Worm (Caenorhabditis elegans) whole organism, midembryonic: Measurements from ENCODE around the gene dagl-2.

Experiments used
- T22C8.4 ChIP-seq: fragments of 200-800 bp; sonication (Bioruptor generic); IDR thresholded peaks from 2 replicates; pipeline ENCODE4 v1.3.6; 2022; ENCODE audit warnings: missing genetic modification characterization, missing compliant biosample characterization
- cog-1 ChIP-seq: sonication (generic microtip); optimal IDR thresholded peaks from 2 replicates; lab custom pipeline; 2016; ENCODE audit warnings: missing genetic modification characterization, missing compliant biosample characterization
- flt-1 ChIP-seq: fragments of 200-800 bp; sonication (Bioruptor generic); IDR thresholded peaks from 2 replicates; pipeline ENCODE4 v1.3.6; 2022; ENCODE audit warnings: missing genetic modification characterization, missing compliant biosample characterization
- klf-2 ChIP-seq: fragments of 200-800 bp; sonication (Bioruptor generic); conservative IDR thresholded peaks from 2 replicates; pipeline ENCODE4 v1.3.6; 2022; ENCODE audit warnings: missing genetic modification reagents, missing genetic modification characterization, missing compliant biosample characterization
- med-1 ChIP-seq: sonication (generic microtip); optimal IDR thresholded peaks from 2 replicates; lab custom pipeline; 2017; ENCODE audit warnings: missing genetic modification characterization, mild to moderate bottlenecking, missing compliant biosample characterization, antibody characterized with exemption, missing genetic modification reagents; ENCODE audit not compliant: insufficient read depth
- ref-1 ChIP-seq: fragments of 200-800 bp; sonication (Bioruptor generic); conservative IDR thresholded peaks from 2 replicates; pipeline ENCODE4 v1.3.6; 2022; ENCODE audit warnings: missing genetic modification reagents, missing genetic modification characterization, missing compliant biosample characterization
- tab-1 ChIP-seq: fragments of 200-800 bp; sonication (Bioruptor generic); IDR thresholded peaks from 2 replicates; pipeline ENCODE4 v1.3.6; 2022; ENCODE audit warnings: missing genetic modification characterization, missing compliant biosample characterization
- ztf-23 ChIP-seq: fragments of 200-800 bp; sonication (Bioruptor generic); IDR thresholded peaks from 2 replicates; pipeline ENCODE4 v1.3.6; 2022; ENCODE audit warnings: missing genetic modification reagents, missing genetic modification characterization, missing compliant biosample characterization
- ztf-29 ChIP-seq: fragments of 200-800 bp; sonication (Bioruptor generic); IDR thresholded peaks from 2 replicates; pipeline ENCODE4 v1.3.6; 2022; ENCODE audit warnings: missing genetic modification reagents, missing genetic modification characterization, missing compliant biosample characterization

dagl-2 gene

DNA sequence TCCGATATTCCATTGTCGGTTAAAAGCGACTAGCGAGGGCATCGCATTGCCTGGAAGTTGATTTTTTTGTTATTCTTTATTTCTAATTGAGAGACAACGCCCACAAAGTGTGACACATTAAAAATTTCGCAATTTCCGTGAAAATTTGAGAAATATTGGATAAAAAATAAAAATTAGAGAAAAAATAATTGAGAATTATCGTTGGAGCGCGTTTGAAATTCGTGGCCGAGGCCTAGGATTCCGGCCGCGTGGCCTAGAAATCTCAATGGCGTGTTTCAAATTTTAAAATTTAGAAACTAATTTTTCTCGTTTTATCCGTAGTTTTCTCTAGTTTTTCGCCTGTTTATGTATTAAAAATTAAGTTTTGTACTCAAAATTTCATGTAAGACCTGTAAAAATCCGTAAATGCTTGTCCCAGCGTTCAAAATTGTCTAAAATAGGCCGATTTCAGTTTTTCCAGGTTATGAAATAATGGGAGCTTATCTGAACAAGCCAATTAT lies at the start of gene dagl-2, which contains the start of gene ppm-1.G:
Gene dagl-2 (minus strand): TSS at position 52 of the 500 bp plus-strand sequence.
Gene ppm-1.G (plus strand): TSS at position 450 of the 500 bp plus-strand sequence.
- TF ChIP-seq cog-1 = peak; percentile 33
- TF ChIP-seq flt-1 (GFP tag; lab: Robert Waterston, UW) = no peak; the same call in 1 of the 2 replicates
- no peak for TF ChIP-seq klf-2 (GFP tag; lab: Robert Waterston, UW)
- TF ChIP-seq T22C8.4 (GFP tag; lab: Robert Waterston, UW) = no peak; the same call in 1 of the 2 replicates
- no peak for TF ChIP-seq ref-1 (GFP tag; lab: Robert Waterston, UW)
- 0 out of 2 replicates have a peak, but pooled peaks have one; percentile 55 for TF ChIP-seq ztf-23

DNA sequence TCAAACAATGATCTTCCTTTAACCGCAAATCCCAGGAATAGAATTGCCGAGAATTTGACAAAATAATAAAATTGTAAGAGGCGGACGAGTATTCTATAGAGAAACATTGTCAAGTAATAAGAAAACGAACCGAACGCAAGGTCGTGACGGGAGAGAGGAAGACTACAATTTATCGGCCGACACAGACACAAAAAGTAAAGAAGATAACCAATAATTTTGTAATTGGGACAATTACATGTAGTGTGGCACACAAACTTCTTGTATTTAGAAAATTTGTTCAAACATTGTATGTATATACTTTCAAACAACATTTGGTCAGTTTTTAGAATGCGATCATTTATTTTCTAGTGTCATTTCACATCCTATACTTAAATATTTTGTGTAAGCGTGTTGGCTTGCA lies 48.9 kb upstream of the dagl-2 start, which contains the start of gene ceeh-1:
Gene ceeh-1 (minus strand): TSS at position 317 of the 400 bp plus-strand sequence.
- no peak for TF ChIP-seq cog-1
- no peak for TF ChIP-seq tab-1 (GFP tag; lab: Robert Waterston, UW)
- no peak for TF ChIP-seq flt-1 (GFP tag; lab: Robert Waterston, UW)
- no peak for TF ChIP-seq med-1 (GFP tag; lab: Kevin White, UChicago)
- TF ChIP-seq ztf-23 = no peak
- no peak for TF ChIP-seq klf-2 (GFP tag; lab: Robert Waterston, UW)
- TF ChIP-seq T22C8.4 (GFP tag; lab: Robert Waterston, UW) = no peak
- TF ChIP-seq ztf-29 (GFP tag; lab: Robert Waterston, UW) = no peak

DNA sequence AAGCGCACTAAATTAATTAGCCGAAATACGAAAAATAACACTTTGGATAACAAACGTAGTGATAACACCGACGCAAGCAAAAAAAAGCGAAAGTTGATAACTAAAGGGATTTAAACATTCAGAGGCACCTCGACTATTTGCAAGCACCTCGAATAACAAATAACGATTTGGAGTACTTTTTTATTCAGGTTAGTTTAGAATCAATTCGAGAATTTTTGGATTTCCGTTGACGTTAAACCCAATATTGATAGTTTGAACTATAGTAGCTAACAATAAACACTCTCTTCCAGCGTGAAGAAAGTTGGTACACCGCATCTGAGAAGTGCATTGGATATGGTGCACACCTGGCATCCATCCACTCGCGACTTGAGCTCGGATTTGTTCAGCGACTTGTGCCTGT lies 42.2 kb upstream of the dagl-2 start:
- TF ChIP-seq ztf-23 (no peak), tab-1 (GFP tag; lab: Robert Waterston, UW) (no peak), T22C8.4 (GFP tag; lab: Robert Waterston, UW) (no peak), ref-1 (GFP tag; lab: Robert Waterston, UW) (no peak), klf-2 (GFP tag; lab: Robert Waterston, UW) (no peak)

DNA sequence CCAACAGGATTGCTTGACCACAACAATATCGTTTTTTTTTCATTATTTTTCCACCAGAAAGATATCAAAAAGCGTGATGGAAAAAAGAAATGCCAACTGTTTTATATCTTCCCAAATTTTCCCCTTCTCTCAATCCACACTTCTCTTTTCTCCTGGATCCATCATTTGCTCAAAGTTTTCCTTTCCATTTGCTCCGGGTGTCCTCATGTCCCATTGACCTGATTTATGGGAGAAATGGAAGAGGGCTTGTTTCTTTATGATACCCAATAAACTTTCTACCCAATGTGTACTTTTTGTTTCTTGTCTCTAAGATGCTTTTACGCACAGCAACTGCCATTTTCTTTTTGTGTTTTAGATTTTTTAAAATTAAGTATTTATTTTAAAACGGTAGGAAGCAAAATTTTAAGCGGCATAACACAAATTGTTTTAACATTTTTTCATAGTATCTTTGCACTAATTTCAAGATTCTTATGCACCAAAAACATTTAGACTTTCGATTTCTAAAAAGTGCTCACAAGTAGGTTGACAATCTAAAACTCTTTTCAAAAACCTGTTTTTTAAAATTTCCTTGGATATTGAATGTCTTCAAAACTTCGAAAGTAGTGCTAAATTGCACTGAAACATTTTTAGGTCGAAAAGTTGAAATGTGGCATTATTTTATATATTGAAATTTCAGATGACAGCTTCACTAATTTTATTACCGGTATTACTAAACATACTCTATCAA lies 39.6 kb upstream of the dagl-2 start, which contains the start of gene clec-149:
Gene clec-149 (plus strand): TSS at position 677 of the 727 bp plus-strand sequence.
- TF ChIP-seq T22C8.4 (GFP tag; lab: Robert Waterston, UW) = no peak
- no peak for TF ChIP-seq ref-1 (GFP tag; lab: Robert Waterston, UW)
- no peak for TF ChIP-seq med-1 (GFP tag; lab: Kevin White, UChicago)
- no peak for TF ChIP-seq tab-1 (GFP tag; lab: Robert Waterston, UW)
- no peak for TF ChIP-seq flt-1 (GFP tag; lab: Robert Waterston, UW)
- TF ChIP-seq cog-1 = no peak
- no peak for TF ChIP-seq ztf-23
- no peak for TF ChIP-seq klf-2 (GFP tag; lab: Robert Waterston, UW)
- no peak for TF ChIP-seq ztf-29 (GFP tag; lab: Robert Waterston, UW)

DNA sequence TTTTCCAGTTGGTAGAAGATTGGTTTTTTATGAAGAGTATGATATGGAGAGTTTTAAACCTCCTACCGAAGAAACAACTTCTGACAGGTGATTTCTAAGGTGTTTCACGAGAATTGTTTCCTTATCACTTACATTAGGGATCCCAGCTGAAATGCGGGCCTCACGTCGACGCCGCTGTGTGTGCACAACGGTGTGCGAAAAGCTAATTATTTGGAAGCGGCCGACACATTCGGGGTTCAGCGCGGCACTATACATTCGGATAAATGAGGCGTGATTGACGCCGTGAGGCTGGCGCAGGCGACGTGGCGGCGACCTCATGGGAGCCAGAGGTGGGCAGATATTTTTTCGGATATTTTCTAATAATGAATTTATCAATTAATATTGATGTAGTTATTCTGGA lies 36.2 kb upstream of the dagl-2 start:
- TF ChIP-seq ztf-23 = no peak
- TF ChIP-seq tab-1 (GFP tag; lab: Robert Waterston, UW) = no peak
- TF ChIP-seq klf-2 (GFP tag; lab: Robert Waterston, UW) = no peak
- no peak for TF ChIP-seq ztf-29 (GFP tag; lab: Robert Waterston, UW)
- TF ChIP-seq cog-1 = no peak
- TF ChIP-seq flt-1 (GFP tag; lab: Robert Waterston, UW) = no peak
- no peak for TF ChIP-seq ref-1 (GFP tag; lab: Robert Waterston, UW)
- TF ChIP-seq T22C8.4 (GFP tag; lab: Robert Waterston, UW) = no peak
- TF ChIP-seq med-1 (GFP tag; lab: Kevin White, UChicago) = no peak

DNA sequence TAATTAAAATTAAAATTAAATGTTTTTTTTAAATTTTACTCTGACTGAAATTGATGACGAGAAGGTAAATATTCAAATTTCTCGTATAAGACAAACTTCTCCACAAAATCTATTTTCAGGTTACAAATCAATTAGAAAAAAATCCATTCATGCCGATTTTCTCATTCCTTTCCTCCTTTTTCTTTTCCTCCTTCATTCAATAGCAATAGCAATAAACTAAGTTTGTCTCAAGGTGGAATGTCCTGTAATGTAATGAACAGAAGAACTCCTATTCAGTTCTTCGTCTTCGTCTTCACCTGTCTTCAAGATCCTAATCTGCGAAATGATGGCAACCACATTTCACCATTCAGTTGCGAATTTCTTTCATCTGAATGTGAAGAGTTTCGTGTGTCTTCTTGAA lies 32.7 kb upstream of the dagl-2 start, which contains the start of gene dac-1:
Gene dac-1 (plus strand): TSS at position 301 of the 400 bp plus-strand sequence.
- TF ChIP-seq ref-1 (GFP tag; lab: Robert Waterston, UW) (no peak), tab-1 (GFP tag; lab: Robert Waterston, UW) (no peak)

DNA sequence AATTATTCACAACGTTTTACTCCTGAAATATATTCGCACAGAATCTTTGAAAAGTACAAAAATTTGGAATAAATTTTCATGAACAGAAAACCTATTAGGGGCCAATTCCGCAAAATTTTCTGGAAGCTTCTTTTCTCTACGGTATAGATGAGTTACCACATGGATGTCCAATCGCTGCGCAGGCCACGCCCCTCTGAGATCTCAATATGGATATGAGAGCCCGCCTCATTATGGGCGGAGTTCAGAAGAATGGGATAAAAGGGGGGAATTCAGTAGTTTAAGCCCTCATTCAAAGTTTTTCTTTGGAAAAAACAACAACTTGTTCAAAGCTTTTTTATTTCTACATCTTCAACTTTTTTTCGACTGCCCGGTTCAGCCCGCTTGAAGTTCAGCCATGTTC lies 28.4 kb upstream of the dagl-2 start, which contains the start of gene daf-7:
Gene daf-7 (plus strand): TSS at position 301 of the 400 bp plus-strand sequence.
- no peak for TF ChIP-seq ztf-29 (GFP tag; lab: Robert Waterston, UW)
- TF ChIP-seq ref-1 (GFP tag; lab: Robert Waterston, UW) = no peak
- no peak for TF ChIP-seq med-1 (GFP tag; lab: Kevin White, UChicago)
- no peak for TF ChIP-seq T22C8.4 (GFP tag; lab: Robert Waterston, UW)
- no peak for TF ChIP-seq ztf-23
- TF ChIP-seq tab-1 (GFP tag; lab: Robert Waterston, UW) = no peak
- no peak for TF ChIP-seq flt-1 (GFP tag; lab: Robert Waterston, UW)
- TF ChIP-seq cog-1 = no peak
- no peak for TF ChIP-seq klf-2 (GFP tag; lab: Robert Waterston, UW)

DNA sequence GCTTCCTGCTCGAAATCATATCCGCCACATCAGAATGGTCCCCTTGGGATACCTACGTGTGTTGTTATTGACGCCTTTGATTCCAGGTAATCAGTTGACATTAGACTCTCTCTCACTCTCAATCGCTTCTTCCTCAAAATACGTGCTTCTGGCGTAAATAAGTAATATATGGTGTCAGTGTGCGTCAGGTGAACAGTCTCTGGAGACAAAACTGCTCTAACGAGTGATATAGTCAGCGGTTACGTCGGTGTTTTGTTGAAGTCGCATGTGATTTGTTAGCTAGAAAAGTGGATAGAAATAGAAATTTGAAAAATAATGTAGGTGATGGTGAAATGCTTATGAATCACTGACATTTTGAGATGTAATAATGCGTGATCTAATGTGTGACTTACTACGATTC lies 18.9 kb upstream of the dagl-2 start:
- TF ChIP-seq ref-1 (GFP tag; lab: Robert Waterston, UW) = no peak
- no peak for TF ChIP-seq flt-1 (GFP tag; lab: Robert Waterston, UW)
- TF ChIP-seq ztf-23 = no peak
- no peak for TF ChIP-seq ztf-29 (GFP tag; lab: Robert Waterston, UW)
- no peak for TF ChIP-seq klf-2 (GFP tag; lab: Robert Waterston, UW)
- no peak for TF ChIP-seq cog-1
- no peak for TF ChIP-seq tab-1 (GFP tag; lab: Robert Waterston, UW)
- no peak for TF ChIP-seq med-1 (GFP tag; lab: Kevin White, UChicago)
- TF ChIP-seq T22C8.4 (GFP tag; lab: Robert Waterston, UW) = no peak

DNA sequence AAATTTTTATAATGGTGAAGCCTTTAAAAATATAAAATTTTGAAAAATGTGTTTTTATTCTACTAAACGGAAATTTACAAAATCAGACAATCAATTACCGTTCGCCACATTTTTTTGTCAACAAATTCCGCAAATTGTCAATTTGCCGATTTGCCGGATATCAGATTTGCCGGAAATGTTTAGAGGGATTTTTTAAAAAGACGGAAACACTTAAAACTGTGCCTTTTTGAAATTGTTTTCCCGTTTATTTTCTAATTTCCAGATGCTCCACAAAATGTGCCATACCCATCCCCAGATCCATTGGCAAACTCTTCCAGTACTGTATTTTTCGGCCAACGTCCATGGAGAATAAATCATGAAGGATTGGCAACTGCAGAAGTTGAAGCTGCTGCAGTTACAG lies 14.4 kb upstream of the dagl-2 start:
- TF ChIP-seq T22C8.4 (GFP tag; lab: Robert Waterston, UW) (no peak), ref-1 (GFP tag; lab: Robert Waterston, UW) (no peak), med-1 (GFP tag; lab: Kevin White, UChicago) (no peak), flt-1 (GFP tag; lab: Robert Waterston, UW) (no peak), cog-1 (no peak)
